Worm (Caenorhabditis elegans) whole organism, early embryonic: Measurements from ENCODE around the gene npl-4.1.
"Not testable (repeated sequence)": the region's sequence is repeated elsewhere in the genome, so short reads cannot be mapped to it uniquely, and the experiment has no call there.

Experiments
- B0310.2 ChIP-seq: sonication (generic microtip); optimal IDR thresholded peaks from 2 replicates; lab custom pipeline; 2016; ENCODE audit warnings: mild to moderate bottlenecking, missing genetic modification characterization, missing compliant biosample characterization
- F13C5.2 ChIP-seq: sonication (generic microtip); optimal IDR thresholded peaks from 2 replicates; lab custom pipeline; 2017; ENCODE audit warnings: mild to moderate bottlenecking, missing genetic modification characterization, inconsistent platforms, missing compliant biosample characterization
- aly-1 ChIP-seq: sonication (generic microtip); optimal IDR thresholded peaks from 2 replicates; lab custom pipeline; 2016; ENCODE audit warnings: missing genetic modification characterization, missing compliant biosample characterization
- ama-1 ChIP-seq: fragments of 150-350 bp; optimal IDR thresholded peaks from 2 replicates; lab custom pipeline; 2014
- ceh-13 ChIP-seq: fragments of 200-800 bp; sonication (Bioruptor generic); optimal IDR thresholded peaks from 2 replicates; lab custom pipeline; 2018; ENCODE audit warnings: mild to moderate bottlenecking, missing genetic modification characterization, missing compliant biosample characterization
- ceh-36 ChIP-seq: sonication (generic microtip); optimal IDR thresholded peaks from 2 replicates; lab custom pipeline; 2016; ENCODE audit warnings: missing genetic modification characterization, inconsistent platforms, missing compliant biosample characterization
- ets-7 ChIP-seq: sonication (generic microtip); optimal IDR thresholded peaks from 2 replicates; lab custom pipeline; 2016; ENCODE audit warnings: missing genotype, missing genetic modification characterization, missing compliant biosample characterization
- flt-1 ChIP-seq: fragments of 200-800 bp; sonication (Bioruptor generic); IDR thresholded peaks from 2 replicates; pipeline ENCODE4 v1.3.6; 2022; ENCODE audit warnings: missing genetic modification characterization, missing compliant biosample characterization
- hmbx-1 ChIP-seq: sonication (generic microtip); optimal IDR thresholded peaks from 2 replicates; lab custom pipeline; 2016; ENCODE audit warnings: mild to moderate bottlenecking, missing genetic modification characterization, missing compliant biosample characterization
- hmg-4 ChIP-seq: fragments of 200-800 bp; sonication (Bioruptor generic); optimal IDR thresholded peaks from 2 replicates; lab custom pipeline; 2018; ENCODE audit warnings: mild to moderate bottlenecking, missing genetic modification characterization, missing compliant biosample characterization
- hnd-1 ChIP-seq: sonication (generic microtip); optimal IDR thresholded peaks from 2 replicates; lab custom pipeline; 2016; ENCODE audit warnings: missing genetic modification characterization, missing compliant biosample characterization
- pes-1 ChIP-seq: fragments of 200-800 bp; sonication (Bioruptor generic); IDR thresholded peaks from 2 replicates; pipeline ENCODE4 v1.3.6; 2022; ENCODE audit warnings: missing genetic modification reagents, missing genetic modification characterization, missing compliant biosample characterization
- scrt-1 ChIP-seq: fragments of 200-800 bp; sonication (Bioruptor generic); IDR thresholded peaks from 2 replicates; pipeline ENCODE4 v1.3.6; 2022; ENCODE audit warnings: missing genetic modification characterization, missing compliant biosample characterization
- sea-1 ChIP-seq: fragments of 200-800 bp; sonication (Bioruptor generic); conservative IDR thresholded peaks from 2 replicates; pipeline ENCODE4 v1.3.6; 2022; ENCODE audit warnings: missing genetic modification characterization, missing compliant biosample characterization
- tbx-11 ChIP-seq: fragments of 200-800 bp; sonication (Bioruptor generic); IDR thresholded peaks from 2 replicates; pipeline ENCODE4 v1.3.6; 2022; ENCODE audit warnings: missing genetic modification characterization, missing compliant biosample characterization
- tbx-37 ChIP-seq: fragments of 200-800 bp; sonication (Bioruptor generic); conservative IDR thresholded peaks from 2 replicates; pipeline ENCODE4 v1.3.6; 2022; ENCODE audit warnings: missing genetic modification reagents, missing genetic modification characterization, missing compliant biosample characterization
- tra-4 ChIP-seq: sonication (generic microtip); optimal IDR thresholded peaks from 2 replicates; lab custom pipeline; 2017; ENCODE audit warnings: missing genetic modification characterization, missing compliant biosample characterization

The npl-4.1 gene

ce11 chrII:5630851-5631401, at the start of gene npl-4.1, which contains the start of gene F59E12.6:
Gene npl-4.1 (plus strand): TSS chrII:5631351.
Gene F59E12.6 (minus strand): TSS chrII:5630951.
- TF ChIP-seq tbx-11 (GFP tag; lab: Robert Waterston, UW); hmbx-1 (tag; lab: Kevin White, UChicago); F13C5.2 (tag; lab: Kevin White, UChicago): not testable (repeated sequence)

DNA sequence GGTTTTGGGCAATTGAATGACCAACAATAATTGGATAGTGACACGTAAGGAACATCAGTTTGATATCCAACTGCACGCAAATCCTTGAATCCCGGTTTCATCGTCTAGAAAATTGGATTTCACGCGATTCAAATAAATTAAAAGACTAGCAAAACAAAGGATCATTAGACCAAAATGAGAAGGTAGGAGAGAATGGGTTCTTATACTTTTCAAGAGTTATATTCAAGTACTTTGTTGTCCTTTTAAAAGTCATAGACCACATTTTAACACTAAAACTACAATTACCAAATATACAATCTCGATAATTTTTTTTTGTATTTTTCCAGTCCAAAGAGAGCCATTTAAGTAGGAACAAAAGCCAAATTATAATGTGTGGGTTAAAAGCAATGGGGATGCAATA, 48.8 kb upstream of the npl-4.1 start, which contains the start of gene T25E4.2:
T25E4.2 (minus strand) TSS at position 101 of the 400 bp plus-strand sequence.
- TF ChIP-seq hnd-1 (tag; lab: Kevin White, UChicago) (no peak), tbx-37 (GFP tag; lab: Robert Waterston, UW) (no peak), tra-4 (tag; lab: Kevin White, UChicago) (no peak), ama-1 (lab: Kevin White, UChicago) (no peak), ceh-13 (GFP tag; lab: Kevin White, UChicago) (no peak), B0310.2 (no peak), ceh-36 (tag; lab: Kevin White, UChicago) (no peak), hmg-4 (GFP tag; lab: Kevin White, UChicago) (no peak), pes-1 (GFP tag; lab: Robert Waterston, UW) (no peak), aly-1 (tag; lab: Kevin White, UChicago) (no peak), ets-7 (tag; lab: Kevin White, UChicago) (no peak), tbx-11 (GFP tag; lab: Robert Waterston, UW) (no peak), scrt-1 (GFP tag; lab: Robert Waterston, UW) (no peak)

DNA sequence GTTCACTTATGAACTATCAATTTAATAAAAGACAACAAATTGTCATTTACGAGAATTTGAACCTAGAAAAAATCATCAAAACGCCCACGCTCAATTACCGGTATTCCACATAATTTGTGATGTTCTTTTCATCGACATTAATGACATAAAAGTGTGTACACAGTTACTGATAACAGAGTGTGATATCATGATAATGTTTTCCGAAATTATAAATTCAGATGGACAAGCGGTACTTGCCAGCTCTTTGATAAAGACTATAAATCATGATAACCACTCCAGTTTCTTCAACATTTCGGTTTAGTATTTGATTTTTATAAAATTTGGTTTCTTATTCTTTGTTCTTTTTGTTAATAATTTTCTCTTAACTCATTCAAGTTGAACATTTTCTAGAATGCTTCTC, 45.4 kb upstream of the npl-4.1 start, which contains the start of gene lys-8:
lys-8 (plus strand) TSS at position 391 of the 400 bp plus-strand sequence.
- TF ChIP-seq aly-1 (tag; lab: Kevin White, UChicago) (no peak), pes-1 (GFP tag; lab: Robert Waterston, UW) (no peak), tra-4 (tag; lab: Kevin White, UChicago) (no peak), sea-1 (GFP tag; lab: Robert Waterston, UW) (no peak), hmg-4 (GFP tag; lab: Kevin White, UChicago) (no peak), ets-7 (tag; lab: Kevin White, UChicago) (no peak), ceh-36 (tag; lab: Kevin White, UChicago) (no peak)

ce11 chrII:5587794-5588193, 43.4 kb upstream of the npl-4.1 start:
- TF ChIP-seq hnd-1 (tag; lab: Kevin White, UChicago), result no peak
- TF ChIP-seq hmg-4 (GFP tag; lab: Kevin White, UChicago), result no peak
- no peak for TF ChIP-seq flt-1 (GFP tag; lab: Robert Waterston, UW)
- TF ChIP-seq ets-7 (tag; lab: Kevin White, UChicago), result no peak
- TF ChIP-seq sea-1 (GFP tag; lab: Robert Waterston, UW), result no peak
- no peak for TF ChIP-seq B0310.2
- TF ChIP-seq ceh-13 (GFP tag; lab: Kevin White, UChicago), result no peak
- TF ChIP-seq ceh-36 (tag; lab: Kevin White, UChicago), result no peak
- no peak for TF ChIP-seq scrt-1 (GFP tag; lab: Robert Waterston, UW)

DNA sequence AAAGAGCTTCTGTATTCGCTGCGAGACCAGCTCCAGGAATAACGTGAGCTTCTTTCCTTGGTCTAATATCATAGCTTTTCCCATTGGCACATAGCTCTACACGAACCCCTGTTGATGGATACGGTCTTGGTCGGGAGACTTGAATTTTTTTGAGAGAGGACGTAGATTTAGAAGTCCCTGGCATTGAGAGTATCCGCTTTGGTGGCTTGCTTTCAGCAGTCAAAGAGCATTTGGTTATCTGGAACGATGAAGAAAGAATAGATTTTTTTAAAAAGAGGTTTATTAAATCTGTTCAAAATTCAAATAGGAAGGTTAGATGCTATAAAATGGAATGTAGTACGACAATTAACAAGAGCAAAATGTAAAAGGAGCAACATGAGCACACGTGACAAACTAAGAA, 41.5 kb upstream of the npl-4.1 start, which contains the start of gene C17G10.13:
C17G10.13 (minus strand) TSS at position 101 of the 400 bp plus-strand sequence.
- TF ChIP-seq aly-1 (tag; lab: Kevin White, UChicago) (no peak), hmg-4 (GFP tag; lab: Kevin White, UChicago) (no peak), B0310.2 (no peak), hmbx-1 (tag; lab: Kevin White, UChicago) (no peak), ceh-36 (tag; lab: Kevin White, UChicago) (no peak), tbx-11 (GFP tag; lab: Robert Waterston, UW) (no peak), flt-1 (GFP tag; lab: Robert Waterston, UW) (no peak), ets-7 (tag; lab: Kevin White, UChicago) (no peak)

- TF ChIP-seq F13C5.2 (tag; lab: Kevin White, UChicago), result no peak
- no peak for TF ChIP-seq hmg-4 (GFP tag; lab: Kevin White, UChicago)
- TF ChIP-seq pes-1 (GFP tag; lab: Robert Waterston, UW), result no peak
- TF ChIP-seq ama-1 (lab: Kevin White, UChicago), result no peak
- no peak for TF ChIP-seq hmbx-1 (tag; lab: Kevin White, UChicago)
- TF ChIP-seq B0310.2, result no peak
- no peak for TF ChIP-seq tbx-11 (GFP tag; lab: Robert Waterston, UW)
- TF ChIP-seq ceh-36 (tag; lab: Kevin White, UChicago), result no peak
- no peak for TF ChIP-seq ets-7 (tag; lab: Kevin White, UChicago)
- no peak for TF ChIP-seq scrt-1 (GFP tag; lab: Robert Waterston, UW)
- no peak for TF ChIP-seq flt-1 (GFP tag; lab: Robert Waterston, UW)
Observed at ce11 chrII:5591558-5591957, 39.6 kb upstream of the npl-4.1 start.

DNA sequence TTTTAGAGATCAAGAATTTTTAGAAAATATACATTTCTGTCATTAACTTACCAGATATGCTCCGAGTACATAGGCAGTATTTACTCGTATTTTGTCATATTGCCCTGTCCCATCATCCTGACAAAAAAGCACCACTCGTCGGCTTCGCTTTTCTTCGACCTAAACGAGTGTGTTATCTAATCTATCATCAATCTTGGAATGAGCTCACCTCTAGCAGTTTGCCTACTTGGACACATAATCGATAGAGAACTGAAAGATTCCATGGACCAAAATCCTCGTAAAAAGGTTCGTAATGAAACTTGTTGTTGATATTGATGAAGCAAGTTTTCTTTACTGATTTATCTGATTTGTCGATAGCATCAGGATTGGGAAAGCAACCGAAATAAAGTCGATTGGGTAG, 38.3 kb upstream of the npl-4.1 start:
- no peak for TF ChIP-seq ceh-36 (tag; lab: Kevin White, UChicago)
- no peak for TF ChIP-seq F13C5.2 (tag; lab: Kevin White, UChicago)
- TF ChIP-seq flt-1 (GFP tag; lab: Robert Waterston, UW), result no peak
- TF ChIP-seq hmg-4 (GFP tag; lab: Kevin White, UChicago), result no peak
- no peak for TF ChIP-seq hnd-1 (tag; lab: Kevin White, UChicago)
- no peak for TF ChIP-seq aly-1 (tag; lab: Kevin White, UChicago)
- TF ChIP-seq tbx-11 (GFP tag; lab: Robert Waterston, UW), result no peak
- no peak for TF ChIP-seq B0310.2
- no peak for TF ChIP-seq tra-4 (tag; lab: Kevin White, UChicago)
- no peak for TF ChIP-seq hmbx-1 (tag; lab: Kevin White, UChicago)
